Worm (Caenorhabditis elegans): ENCODE results near the gene T23F11.2.

DNA sequence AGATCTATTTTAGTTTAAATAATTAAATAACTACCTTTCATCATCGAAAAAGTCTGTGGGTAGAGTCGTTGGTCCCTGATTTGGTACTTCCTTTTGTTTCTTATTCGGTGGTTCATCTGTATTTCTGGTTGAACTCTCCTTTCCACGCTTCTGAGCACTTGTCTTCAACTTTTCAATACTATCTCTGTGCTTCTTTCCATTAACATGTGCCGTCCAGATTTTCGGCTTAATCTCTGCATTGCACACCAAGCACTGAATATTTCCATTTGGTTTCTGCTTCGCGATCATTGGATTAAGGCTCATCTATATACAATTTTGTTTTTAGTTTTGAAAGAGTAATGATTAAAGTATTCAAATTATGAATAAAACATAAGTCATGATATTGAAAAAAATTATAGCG lies 44.6 kb upstream of the T23F11.2 start, which contains the start of gene sel-13:
- TF ChIP-seq ama-1 (optimal IDR thresholded peaks at IDR 0.05) (no peak), nhr-11 (tag; optimal IDR thresholded peaks at IDR 0.05) (no peak), tbx-2 (tag; optimal IDR thresholded peaks at IDR 0.05) (no peak), pat-9 (tag; optimal IDR thresholded peaks at IDR 0.05) (no peak)

All from whole organism, late embryonic.